Fruit fly (Drosophila melanogaster): Measurements from ENCODE around the gene Nepl17.

The Nepl17 gene

dm6 chr3R:28901468-28902163 is 28.9 kb downstream of the Nepl17 start:
- TF ChIP-seq Crg-1 (GFP tag; optimal IDR thresholded peaks at IDR 0.05) (no peak), kay (GFP tag; ENCODE audit: borderline replicate concordance) (peak; percentile 44)

dm6 chr3R:28903392-28903791 is 30.7 kb downstream of the Nepl17 start:
- no peak for TF ChIP-seq CG7045 (GFP tag; optimal IDR thresholded peaks at IDR 0.05)
- TF ChIP-seq CG5204 (GFP tag; optimal IDR thresholded peaks at IDR 0.05) = no peak
- TF ChIP-seq Crg-1 (GFP tag; optimal IDR thresholded peaks at IDR 0.05) = no peak
- TF ChIP-seq toe (GFP tag; optimal IDR thresholded peaks at IDR 0.05) = no peak
- no peak for TF ChIP-seq CG7101 (tag; optimal IDR thresholded peaks at IDR 0.05)
- no peak for TF ChIP-seq CG12768 (GFP tag; optimal IDR thresholded peaks at IDR 0.05)

dm6 chr3R:28904174-28904573 is 31.5 kb downstream of the Nepl17 start:
- TF ChIP-seq CG7045 (GFP tag; optimal IDR thresholded peaks at IDR 0.05) (no peak), pad (GFP tag; optimal IDR thresholded peaks at IDR 0.05) (no peak), kay (GFP tag; ENCODE audit: borderline replicate concordance) (no peak), CG12768 (GFP tag; optimal IDR thresholded peaks at IDR 0.05) (no peak), toe (GFP tag; optimal IDR thresholded peaks at IDR 0.05) (no peak)

dm6 chr3R:28904816-28905435 is 32.2 kb downstream of the Nepl17 start:
- TF ChIP-seq CG14711 (tag; optimal IDR thresholded peaks at IDR 0.05) = no peak
- no peak for TF ChIP-seq CG33017 (tag; optimal IDR thresholded peaks at IDR 0.05)
- no peak for TF ChIP-seq cnc (optimal IDR thresholded peaks at IDR 0.05)
- no peak for TF ChIP-seq ovo (GFP tag; optimal IDR thresholded peaks at IDR 0.05)
- TF ChIP-seq CG11617 (GFP tag; optimal IDR thresholded peaks at IDR 0.05) = no peak
- TF ChIP-seq bab1 (GFP tag; optimal IDR thresholded peaks at IDR 0.05) = no peak
- no peak for TF ChIP-seq CG5204 (GFP tag; optimal IDR thresholded peaks at IDR 0.05)
- no peak for TF ChIP-seq cic (GFP tag; optimal IDR thresholded peaks at IDR 0.05)
- peak; percentile 29 for TF ChIP-seq Hr96 (GFP tag; optimal IDR thresholded peaks at IDR 0.05)

dm6 chr3R:28911758-28912157 is 39.1 kb downstream of the Nepl17 start:
- no peak for TF ChIP-seq bab1 (GFP tag; optimal IDR thresholded peaks at IDR 0.05)
- TF ChIP-seq Hr96 (GFP tag; optimal IDR thresholded peaks at IDR 0.05) = no peak
- no peak for TF ChIP-seq toe (GFP tag; optimal IDR thresholded peaks at IDR 0.05)
- no peak for TF ChIP-seq Mnt (GFP tag; optimal IDR thresholded peaks at IDR 0.05)
- TF ChIP-seq CG1620 (GFP tag; optimal IDR thresholded peaks at IDR 0.05) = no peak
- no peak for TF ChIP-seq kay (GFP tag; ENCODE audit: borderline replicate concordance)
- TF ChIP-seq CG7101 (tag; optimal IDR thresholded peaks at IDR 0.05) = no peak
- no peak for TF ChIP-seq cnc (optimal IDR thresholded peaks at IDR 0.05)
- TF ChIP-seq CG11617 (GFP tag; optimal IDR thresholded peaks at IDR 0.05) = no peak
- TF ChIP-seq cic (GFP tag; optimal IDR thresholded peaks at IDR 0.05) = no peak
- TF ChIP-seq CG5204 (GFP tag; optimal IDR thresholded peaks at IDR 0.05) = no peak

- TF ChIP-seq Crg-1 (GFP tag; optimal IDR thresholded peaks at IDR 0.05) (no peak), cnc (optimal IDR thresholded peaks at IDR 0.05) (no peak), kay (GFP tag; ENCODE audit: borderline replicate concordance) (no peak), Clk (GFP tag; optimal IDR thresholded peaks at IDR 0.05) (no peak), tj (GFP tag; optimal IDR thresholded peaks at IDR 0.05) (no peak), Mnt (GFP tag; optimal IDR thresholded peaks at IDR 0.05) (no peak), Hr96 (GFP tag; optimal IDR thresholded peaks at IDR 0.05) (no peak), CG7101 (tag; optimal IDR thresholded peaks at IDR 0.05) (no peak), CG12768 (GFP tag; optimal IDR thresholded peaks at IDR 0.05) (no peak), bab1 (GFP tag; optimal IDR thresholded peaks at IDR 0.05) (no peak), CG33017 (tag; optimal IDR thresholded peaks at IDR 0.05) (no peak), CG7045 (GFP tag; optimal IDR thresholded peaks at IDR 0.05) (no peak)
Measured at dm6 chr3R:28913039-28913438, 40.3 kb downstream of the Nepl17 start.

dm6 chr3R:28913890-28914750 is 41.4 kb downstream of the Nepl17 start:
- no peak for TF ChIP-seq Clk (GFP tag; optimal IDR thresholded peaks at IDR 0.05)

Data from whole organism, adult.